Worm (Caenorhabditis elegans) whole organism, L4 larva: Measurements from ENCODE around the gene F56C3.1.

ENCODE experiments used
- F49E8.2 ChIP-seq: sonication (generic microtip); optimal IDR thresholded peaks from 2 replicates; lab custom pipeline; 2016; ENCODE audit warnings: missing compliant biosample characterization, mild to moderate bottlenecking, missing genetic modification characterization, borderline replicate concordance
- ZK546.5 ChIP-seq, 2 experiments: sonication (generic microtip); optimal IDR thresholded peaks; 2 replicates each; lab custom pipeline; 2017; ENCODE audit warnings: missing biosample characterization in 2 of 2, missing genetic modification characterization in 2 of 2
- aly-2 ChIP-seq: sonication (generic microtip); optimal IDR thresholded peaks from 2 replicates; lab custom pipeline; 2018; ENCODE audit warnings: missing biosample characterization, missing genetic modification characterization
- lin-13 ChIP-seq: fragments of 150-350 bp; optimal IDR thresholded peaks from 2 replicates; lab custom pipeline; 2014; ENCODE audit warnings: missing biosample characterization, missing genetic modification reagents, missing genetic modification characterization
- madf-9 ChIP-seq: fragments of 200-800 bp; sonication (Bioruptor generic); conservative IDR thresholded peaks from 2 replicates; pipeline ENCODE4 v1.3.6; 2022; ENCODE audit warnings: missing genetic modification reagents, missing genetic modification characterization, missing compliant biosample characterization
- mdl-1 ChIP-seq, 2 experiments: fragments of 150-350 bp in 1 of 2; sonication (generic microtip) in 1 of 2; optimal IDR thresholded peaks; 2 replicates each; lab custom pipeline; 2014 to 2017; ENCODE audit warnings: missing biosample characterization in 2 of 2, missing genetic modification characterization in 2 of 2
- nhr-28 ChIP-seq: fragments of 150-350 bp; optimal IDR thresholded peaks from 2 replicates; lab custom pipeline; 2014; ENCODE audit warnings: missing biosample characterization, missing genetic modification characterization
- skn-1 ChIP-seq: fragments of 150-350 bp; optimal IDR thresholded peaks from 2 replicates; lab custom pipeline; 2014; ENCODE audit warnings: missing biosample characterization, missing genetic modification characterization
- unc-130 ChIP-seq: sonication (generic microtip); optimal IDR thresholded peaks from 2 replicates; lab custom pipeline; 2016; ENCODE audit warnings: missing genetic modification reagents, missing genetic modification characterization, missing compliant biosample characterization

DNA sequence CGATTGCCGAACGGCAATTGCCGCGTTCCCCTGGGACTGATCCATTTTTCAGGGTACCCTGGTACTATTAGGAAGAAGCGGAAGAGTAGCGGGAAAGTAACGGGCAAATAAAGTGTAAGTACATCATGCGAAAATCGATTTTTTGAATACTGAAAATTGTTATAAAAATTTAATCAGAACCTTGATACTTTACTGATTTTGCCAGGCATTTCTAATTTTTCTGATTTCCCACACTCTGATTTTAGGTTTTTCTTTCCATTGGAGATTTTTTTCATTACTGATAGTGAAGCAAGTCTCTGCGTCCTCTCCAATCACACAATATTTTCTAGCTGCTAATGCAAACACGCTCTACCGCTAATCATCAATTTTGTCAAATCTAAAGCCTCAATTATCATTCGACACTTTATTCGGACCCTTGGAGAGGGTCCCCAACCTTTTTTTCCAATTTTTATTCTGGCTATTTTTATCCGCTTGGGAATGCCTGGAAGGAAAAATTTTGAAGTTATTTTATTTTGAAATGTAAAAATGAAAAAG lies 32.1 kb downstream of the F56C3.1 start, which contains the start of gene F19G12.9:
- TF ChIP-seq madf-9 (GFP tag; lab: Robert Waterston, UW), result no peak
- no peak for TF ChIP-seq aly-2 (tag; lab: Kevin White, UChicago)
- TF ChIP-seq unc-130 (GFP tag; lab: Kevin White, UChicago), result no peak
- TF ChIP-seq mdl-1 (tag; optimal IDR thresholded peaks at IDR 0.05; lab: Kevin White, UChicago), result no peak
- no peak for TF ChIP-seq skn-1 (tag; lab: Kevin White, UChicago)
- no peak for TF ChIP-seq nhr-28 (tag; lab: Kevin White, UChicago)
- TF ChIP-seq ZK546.5 (tag; optimal IDR thresholded peaks at IDR 0.05; lab: Kevin White, UChicago), result no peak
- no peak for TF ChIP-seq lin-13 (GFP tag; lab: Kevin White, UChicago)
- TF ChIP-seq F49E8.2 (tag; lab: Kevin White, UChicago), result no peak
